Worm (Caenorhabditis elegans) whole organism, early embryonic: ENCODE results near the gene F09B9.4.

ENCODE experiments used
- B0310.2 ChIP-seq: sonication (generic microtip); optimal IDR thresholded peaks from 2 replicates; lab custom pipeline; 2016; ENCODE audit warnings: mild to moderate bottlenecking, missing genetic modification characterization, missing compliant biosample characterization
- F13C5.2 ChIP-seq: sonication (generic microtip); optimal IDR thresholded peaks from 2 replicates; lab custom pipeline; 2017; ENCODE audit warnings: mild to moderate bottlenecking, missing genetic modification characterization, inconsistent platforms, missing compliant biosample characterization
- aly-1 ChIP-seq: sonication (generic microtip); optimal IDR thresholded peaks from 2 replicates; lab custom pipeline; 2016; ENCODE audit warnings: missing genetic modification characterization, missing compliant biosample characterization
- ama-1 ChIP-seq: fragments of 150-350 bp; optimal IDR thresholded peaks from 2 replicates; lab custom pipeline; 2014
- ceh-13 ChIP-seq: fragments of 200-800 bp; sonication (Bioruptor generic); optimal IDR thresholded peaks from 2 replicates; lab custom pipeline; 2018; ENCODE audit warnings: mild to moderate bottlenecking, missing genetic modification characterization, missing compliant biosample characterization
- ceh-36 ChIP-seq: sonication (generic microtip); optimal IDR thresholded peaks from 2 replicates; lab custom pipeline; 2016; ENCODE audit warnings: missing genetic modification characterization, inconsistent platforms, missing compliant biosample characterization
- ets-7 ChIP-seq: sonication (generic microtip); optimal IDR thresholded peaks from 2 replicates; lab custom pipeline; 2016; ENCODE audit warnings: missing genotype, missing genetic modification characterization, missing compliant biosample characterization
- flt-1 ChIP-seq: fragments of 200-800 bp; sonication (Bioruptor generic); IDR thresholded peaks from 2 replicates; pipeline ENCODE4 v1.3.6; 2022; ENCODE audit warnings: missing genetic modification characterization, missing compliant biosample characterization
- hmbx-1 ChIP-seq: sonication (generic microtip); optimal IDR thresholded peaks from 2 replicates; lab custom pipeline; 2016; ENCODE audit warnings: mild to moderate bottlenecking, missing genetic modification characterization, missing compliant biosample characterization
- hmg-4 ChIP-seq: fragments of 200-800 bp; sonication (Bioruptor generic); optimal IDR thresholded peaks from 2 replicates; lab custom pipeline; 2018; ENCODE audit warnings: mild to moderate bottlenecking, missing genetic modification characterization, missing compliant biosample characterization
- hnd-1 ChIP-seq: sonication (generic microtip); optimal IDR thresholded peaks from 2 replicates; lab custom pipeline; 2016; ENCODE audit warnings: missing genetic modification characterization, missing compliant biosample characterization
- pes-1 ChIP-seq: fragments of 200-800 bp; sonication (Bioruptor generic); IDR thresholded peaks from 2 replicates; pipeline ENCODE4 v1.3.6; 2022; ENCODE audit warnings: missing genetic modification reagents, missing genetic modification characterization, missing compliant biosample characterization
- scrt-1 ChIP-seq: fragments of 200-800 bp; sonication (Bioruptor generic); IDR thresholded peaks from 2 replicates; pipeline ENCODE4 v1.3.6; 2022; ENCODE audit warnings: missing genetic modification characterization, missing compliant biosample characterization
- sea-1 ChIP-seq: fragments of 200-800 bp; sonication (Bioruptor generic); conservative IDR thresholded peaks from 2 replicates; pipeline ENCODE4 v1.3.6; 2022; ENCODE audit warnings: missing genetic modification characterization, missing compliant biosample characterization
- tbx-11 ChIP-seq: fragments of 200-800 bp; sonication (Bioruptor generic); IDR thresholded peaks from 2 replicates; pipeline ENCODE4 v1.3.6; 2022; ENCODE audit warnings: missing genetic modification characterization, missing compliant biosample characterization
- tbx-37 ChIP-seq: fragments of 200-800 bp; sonication (Bioruptor generic); conservative IDR thresholded peaks from 2 replicates; pipeline ENCODE4 v1.3.6; 2022; ENCODE audit warnings: missing genetic modification reagents, missing genetic modification characterization, missing compliant biosample characterization
- tra-4 ChIP-seq: sonication (generic microtip); optimal IDR thresholded peaks from 2 replicates; lab custom pipeline; 2017; ENCODE audit warnings: missing genetic modification characterization, missing compliant biosample characterization

The F09B9.4 gene

DNA sequence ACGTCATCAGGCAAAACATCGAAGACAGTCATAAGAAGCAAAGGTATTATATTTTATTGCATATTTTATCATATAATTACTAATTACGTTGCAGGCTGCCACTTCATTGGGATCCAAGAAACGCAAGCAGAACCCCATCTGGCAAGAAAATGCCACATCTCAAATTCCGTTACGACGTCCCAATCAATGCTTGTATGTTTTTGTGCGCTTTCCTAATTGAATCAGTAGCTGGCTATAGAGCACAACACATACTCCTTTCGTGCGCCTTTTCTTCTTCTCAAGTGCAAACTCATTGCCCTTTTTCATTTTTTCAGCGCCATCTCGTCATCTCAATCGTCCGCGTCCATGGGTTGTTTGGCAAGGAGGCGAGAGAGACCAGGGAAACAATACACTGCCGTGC lies 9.5 kb upstream of the F09B9.4 start:
- TF ChIP-seq tra-4, result no peak
- no peak for TF ChIP-seq sea-1 (GFP tag; lab: Robert Waterston, UW)
- no peak for TF ChIP-seq hmbx-1

- TF ChIP-seq pes-1 (GFP tag; lab: Robert Waterston, UW) (0 out of 2 replicates have a peak, but pooled peaks have one; percentile 44), hmbx-1 (no peak)
Observed at ce11 chrX:10154317-10154942, 6.0 kb upstream of the F09B9.4 start, which contains the start of gene F09B9.5. Gene F09B9.5 (plus strand): TSS chrX:10154817.

ce11 chrX:10155127-10155526 lies 5.3 kb upstream of the F09B9.4 start:
- no peak for TF ChIP-seq ama-1 (lab: Kevin White, UChicago)

- TF ChIP-seq tbx-11 (GFP tag; lab: Robert Waterston, UW) (no peak), hmg-4 (GFP tag; lab: Kevin White, UChicago) (peak; percentile 59), aly-1 (tag; lab: Kevin White, UChicago) (no peak), hmbx-1 (no peak), ets-7 (no peak)
Observed at ce11 chrX:10158716-10159115, 1.7 kb upstream of the F09B9.4 start, which contains the start of gene erd-2.1. Gene erd-2.1 (minus strand): TSS chrX:10158829.

- TF ChIP-seq ceh-36 (tag; lab: Kevin White, UChicago), result no peak
- TF ChIP-seq F13C5.2 (tag; lab: Kevin White, UChicago), result no peak
- TF ChIP-seq hmbx-1, result no peak
- no peak for TF ChIP-seq tra-4
- TF ChIP-seq B0310.2, result no peak
- no peak for TF ChIP-seq ets-7
- no peak for TF ChIP-seq ama-1 (lab: Kevin White, UChicago)
- TF ChIP-seq ceh-13, result no peak
- no peak for TF ChIP-seq hmg-4 (GFP tag; lab: Kevin White, UChicago)
- no peak for TF ChIP-seq hnd-1 (tag; lab: Kevin White, UChicago)
- no peak for TF ChIP-seq aly-1 (tag; lab: Kevin White, UChicago)
- no peak for TF ChIP-seq scrt-1 (GFP tag; lab: Robert Waterston, UW)
- no peak for TF ChIP-seq tbx-37
Observed at ce11 chrX:10162476-10162875, 2.0 kb downstream of the F09B9.4 start.

ce11 chrX:10163212-10163611 lies 2.8 kb downstream of the F09B9.4 start:
- TF ChIP-seq tbx-37 (no peak), hmbx-1 (no peak), sea-1 (GFP tag; lab: Robert Waterston, UW) (no peak), aly-1 (tag; lab: Kevin White, UChicago) (no peak), tra-4 (no peak), ets-7 (no peak), ceh-13 (no peak), tbx-11 (GFP tag; lab: Robert Waterston, UW) (no peak), hmg-4 (GFP tag; lab: Kevin White, UChicago) (no peak), pes-1 (GFP tag; lab: Robert Waterston, UW) (no peak), F13C5.2 (tag; lab: Kevin White, UChicago) (no peak), flt-1 (GFP tag; lab: Robert Waterston, UW) (no peak), B0310.2 (no peak), scrt-1 (GFP tag; lab: Robert Waterston, UW) (no peak)

ce11 chrX:10167005-10167404 lies 6.6 kb downstream of the F09B9.4 start, which contains the start of gene rnp-9:
Gene rnp-9 (plus strand): TSS chrX:10167305.
- TF ChIP-seq flt-1 (GFP tag; lab: Robert Waterston, UW), result no peak

ce11 chrX:10168534-10168933 lies 8.1 kb downstream of the F09B9.4 start:
- TF ChIP-seq hmbx-1, result no peak
- no peak for TF ChIP-seq hnd-1 (tag; lab: Kevin White, UChicago)
- TF ChIP-seq ceh-36 (tag; lab: Kevin White, UChicago), result no peak
- TF ChIP-seq ets-7, result no peak
- no peak for TF ChIP-seq tra-4
- TF ChIP-seq scrt-1 (GFP tag; lab: Robert Waterston, UW), result no peak
- TF ChIP-seq ama-1 (lab: Kevin White, UChicago), result no peak
- TF ChIP-seq F13C5.2 (tag; lab: Kevin White, UChicago), result no peak
- TF ChIP-seq hmg-4 (GFP tag; lab: Kevin White, UChicago), result no peak
- TF ChIP-seq ceh-13, result no peak
- no peak for TF ChIP-seq flt-1 (GFP tag; lab: Robert Waterston, UW)
- TF ChIP-seq B0310.2, result no peak
- TF ChIP-seq aly-1 (tag; lab: Kevin White, UChicago), result no peak
- no peak for TF ChIP-seq sea-1 (GFP tag; lab: Robert Waterston, UW)
- no peak for TF ChIP-seq pes-1 (GFP tag; lab: Robert Waterston, UW)
- no peak for TF ChIP-seq tbx-11 (GFP tag; lab: Robert Waterston, UW)
- no peak for TF ChIP-seq tbx-37

DNA sequence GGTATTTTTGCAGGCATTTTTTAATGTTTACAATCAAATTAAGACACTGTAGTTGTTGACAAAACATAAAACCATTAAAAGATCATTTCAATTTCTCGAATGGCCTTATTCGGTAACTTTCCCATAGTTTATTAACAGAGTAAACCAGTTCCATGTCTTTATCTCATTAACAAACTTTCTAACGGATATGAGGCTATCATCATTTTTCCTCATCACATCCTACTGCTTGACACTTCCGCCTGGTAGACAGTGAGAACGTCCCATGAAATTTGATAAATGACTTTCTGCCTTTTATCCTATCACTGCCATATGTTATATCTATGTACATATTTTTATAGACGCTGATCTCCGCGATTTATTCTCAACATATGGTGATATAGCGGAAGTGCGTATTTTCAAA lies 10.2 kb downstream of the F09B9.4 start:
- TF ChIP-seq scrt-1 (GFP tag; lab: Robert Waterston, UW) (no peak), tbx-11 (GFP tag; lab: Robert Waterston, UW) (no peak), aly-1 (tag; lab: Kevin White, UChicago) (no peak), ama-1 (lab: Kevin White, UChicago) (no peak), tbx-37 (no peak), pes-1 (GFP tag; lab: Robert Waterston, UW) (no peak), F13C5.2 (tag; lab: Kevin White, UChicago) (no peak), hmbx-1 (no peak), hnd-1 (tag; lab: Kevin White, UChicago) (no peak), B0310.2 (no peak), ceh-13 (no peak), hmg-4 (GFP tag; lab: Kevin White, UChicago) (no peak), ets-7 (no peak), sea-1 (GFP tag; lab: Robert Waterston, UW) (no peak), ceh-36 (tag; lab: Kevin White, UChicago) (no peak)
